Fruit fly (Drosophila melanogaster) whole organism, prepupa: ENCODE data around the gene euc.
A peak's percentile ranks its signal among the peaks of the same experiment; 100 is the strongest.

Source experiments
- CG15336 ChIP-seq: fragments of 200-800 bp; sonication (Bioruptor generic); IDR thresholded peaks from 2 replicates; pipeline ENCODE4 v1.3.6; 2022; ENCODE audit warnings: missing biosample characterization, missing genetic modification characterization
- CG4318 ChIP-seq: fragments of 200-800 bp; sonication (Bioruptor generic); optimal IDR thresholded peaks from 3 replicates; lab custom pipeline; 2017; ENCODE audit warnings: missing biosample characterization, mild to moderate bottlenecking, missing genetic modification characterization
- CG6276 ChIP-seq: fragments of 200-800 bp; sonication (Bioruptor generic); optimal IDR thresholded peaks from 2 replicates; lab custom pipeline; 2017; ENCODE audit warnings: missing biosample characterization, mild to moderate bottlenecking, missing genetic modification characterization
- dac ChIP-seq: fragments of 200-800 bp; sonication (Bioruptor generic); optimal IDR thresholded peaks from 2 replicates; lab custom pipeline; 2017; ENCODE audit warnings: missing biosample characterization, mild to moderate bottlenecking, missing genetic modification characterization
- esn ChIP-seq: fragments of 200-800 bp; sonication (Bioruptor generic); optimal IDR thresholded peaks from 2 replicates; lab custom pipeline; 2016; ENCODE audit warnings: missing biosample characterization, mild to moderate bottlenecking, missing genetic modification characterization, moderate library complexity
- fd59A ChIP-seq: fragments of 200-800 bp; sonication (Bioruptor generic); optimal IDR thresholded peaks from 2 replicates; lab custom pipeline; 2017; ENCODE audit warnings: missing biosample characterization, mild to moderate bottlenecking, missing genetic modification characterization, missing genetic modification reagents
- lz ChIP-seq: fragments of 200-800 bp; sonication (Bioruptor generic); optimal IDR thresholded peaks from 3 replicates; lab custom pipeline; 2016; ENCODE audit warnings: missing biosample characterization, missing genetic modification characterization
- topi ChIP-seq: fragments of 200-800 bp; sonication (Bioruptor generic); optimal IDR thresholded peaks from 3 replicates; lab custom pipeline; 2016; ENCODE audit warnings: missing biosample characterization, missing genetic modification characterization

DNA sequence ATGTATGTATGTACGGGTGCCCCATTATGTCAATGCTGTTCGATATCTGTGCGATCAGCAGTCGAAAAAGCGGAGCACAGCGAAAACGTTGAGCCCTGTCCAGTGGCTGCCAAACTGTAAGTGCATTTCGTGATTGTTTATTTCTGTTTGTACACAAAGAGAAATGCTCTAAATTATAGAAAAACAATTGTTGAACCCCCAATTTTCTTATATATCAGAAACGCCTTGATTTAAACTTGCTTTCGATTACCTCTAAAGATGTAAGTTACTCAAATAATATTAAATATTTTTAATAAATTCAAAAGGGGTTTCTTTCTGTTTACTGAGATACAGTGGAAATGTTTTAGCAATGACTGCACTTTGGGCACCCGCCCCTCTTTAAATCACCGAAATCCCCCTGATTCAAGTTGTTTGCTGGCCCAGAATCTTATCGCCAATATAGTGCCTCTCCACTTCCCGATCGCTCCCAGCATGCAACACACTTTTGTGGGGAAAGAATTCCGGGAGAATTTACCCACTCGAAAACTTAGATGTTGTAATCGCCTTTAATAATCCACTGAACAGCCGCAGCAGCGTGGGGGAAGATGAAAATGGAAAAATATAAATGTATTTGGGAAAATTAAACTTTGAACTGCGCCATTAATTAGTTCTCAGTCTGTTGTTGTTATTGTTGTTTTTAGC is 36.3 kb upstream of the euc start:
- TF ChIP-seq lz (GFP tag; lab: Kevin White, UChicago) (no peak), CG4318 (GFP tag; lab: Kevin White, UChicago) (no peak), esn (GFP tag; lab: Kevin White, UChicago) (peak; percentile 38), CG6276 (GFP tag; lab: Kevin White, UChicago) (no peak), fd59A (GFP tag; lab: Kevin White, UChicago) (no peak), topi (GFP tag; lab: Kevin White, UChicago) (peak; percentile 7), dac (no peak), CG15336 (GFP tag; lab: Robert Waterston, UW) (peak; percentile 68; the same call in 1 of the 2 replicates)
